Worm (Caenorhabditis elegans): ENCODE measurements around the gene srh-128.

DNA sequence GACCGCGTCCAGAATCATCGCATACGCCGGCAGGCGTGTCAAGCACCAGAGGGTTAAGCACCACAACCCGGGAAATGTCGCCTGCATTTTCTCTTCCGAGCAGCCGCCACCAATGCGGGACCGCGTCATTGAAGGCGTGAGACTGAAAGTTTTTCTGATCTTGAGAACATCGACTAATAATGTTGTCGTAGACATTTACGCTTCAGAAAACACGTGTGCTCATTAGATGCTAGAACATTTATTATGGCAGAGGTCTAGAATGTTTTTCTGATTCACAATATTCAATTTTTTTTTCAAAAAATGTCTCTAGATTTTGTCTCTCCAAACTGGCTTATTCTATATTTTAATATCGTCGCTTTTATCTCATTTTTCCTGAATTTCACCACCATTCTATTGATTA is 48.5 kb downstream of the srh-128 start, which contains the start of gene sri-47:
- TF ChIP-seq unc-62 (GFP tag; optimal IDR thresholded peaks at IDR 0.05), result no peak
- no peak for TF ChIP-seq skn-1 (tag; optimal IDR thresholded peaks at IDR 0.05)
- no peak for TF ChIP-seq snpc-4 (tag; optimal IDR thresholded peaks at IDR 0.05)
- no peak for TF ChIP-seq nhr-25 (tag; optimal IDR thresholded peaks at IDR 0.05)

Data from whole organism, L2 larva.